Fruit fly (Drosophila melanogaster): Measurements from ENCODE around the gene Cox10.

Gene Cox10

DNA sequence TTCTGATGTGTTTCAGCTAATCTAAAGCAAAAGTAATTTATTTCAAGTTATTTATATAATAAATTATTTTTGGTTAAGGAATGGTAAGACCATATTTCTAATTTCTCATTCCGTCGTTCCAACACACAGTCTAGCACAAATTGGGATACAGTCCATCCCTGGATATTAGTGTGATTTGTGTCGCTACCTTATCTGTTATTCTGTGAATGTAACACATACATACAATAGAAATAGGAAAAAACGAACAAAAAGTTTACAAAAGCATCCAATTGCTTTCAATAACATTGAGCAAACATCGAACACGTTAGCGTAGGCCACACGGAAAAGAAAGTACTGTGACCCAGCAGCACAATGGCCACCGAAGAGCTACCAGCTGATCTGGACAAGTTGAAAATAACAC lies 35.3 kb downstream of the Cox10 start, which contains the start of gene CG5056 (continued):
- no peak for TF ChIP-seq shn (GFP tag; optimal IDR thresholded peaks at IDR 0.05)
- TF ChIP-seq psq (GFP tag; optimal IDR thresholded peaks at IDR 0.05): no peak
- peak; percentile 44 for TF ChIP-seq nom (GFP tag; optimal IDR thresholded peaks at IDR 0.05)
- TF ChIP-seq inv (GFP tag; IDR thresholded peaks at IDR 0.05; ENCODE audit: partially characterized antibody): no peak
- TF ChIP-seq knrl (GFP tag; IDR thresholded peaks at IDR 0.05; ENCODE audit: partially characterized antibody): peak; percentile 39; the same call in 1 of the 3 replicates
- peak; percentile 12 for TF ChIP-seq CG8290 (GFP tag; optimal IDR thresholded peaks at IDR 0.05)
- no peak for TF ChIP-seq CG8290 (tag; optimal IDR thresholded peaks at IDR 0.05)
- TF ChIP-seq MESR4 (GFP tag; optimal IDR thresholded peaks at IDR 0.05): peak; percentile 95
- TF ChIP-seq Med (GFP tag): peak; percentile 78
- peak; percentile 30; the same call in 1 of the 2 replicates for TF ChIP-seq CG14667 (GFP tag; IDR thresholded peaks at IDR 0.05)
- peak; percentile 94 for TF ChIP-seq CG4617 (GFP tag; optimal IDR thresholded peaks at IDR 0.05; ENCODE audit: borderline replicate concordance)
- TF ChIP-seq Lim3 (GFP tag; IDR thresholded peaks at IDR 0.05): no peak
- TF ChIP-seq CG30020 (tag; optimal IDR thresholded peaks at IDR 0.05): peak; percentile 100
- peak; percentile 37 for TF ChIP-seq sug (tag; optimal IDR thresholded peaks at IDR 0.05)
- TF ChIP-seq CG14710 (tag; optimal IDR thresholded peaks at IDR 0.05): peak; percentile 65
- no peak for TF ChIP-seq CG3847 (GFP tag; IDR thresholded peaks at IDR 0.05)
- no peak for TF ChIP-seq dimm (GFP tag; IDR thresholded peaks at IDR 0.05)
- TF ChIP-seq pfk (GFP tag; optimal IDR thresholded peaks at IDR 0.05): peak; percentile 95
- TF ChIP-seq Sry-β (GFP tag; optimal IDR thresholded peaks at IDR 0.05): peak; percentile 50
- no peak for TF ChIP-seq NC2α (GFP tag; optimal IDR thresholded peaks at IDR 0.05)
- peak; percentile 88 for TF ChIP-seq pzg (GFP tag; optimal IDR thresholded peaks at IDR 0.05)
- no peak for TF ChIP-seq fd96Cb (tag; optimal IDR thresholded peaks at IDR 0.05)
- TF ChIP-seq CG8944 (GFP tag; optimal IDR thresholded peaks at IDR 0.05): no peak
- peak; percentile 47 for TF ChIP-seq CG17829 (tag; optimal IDR thresholded peaks at IDR 0.05)
- TF ChIP-seq D (optimal IDR thresholded peaks at IDR 0.05): no peak
- peak; percentile 22 for TF ChIP-seq D (GFP tag; optimal IDR thresholded peaks at IDR 0.05)
- TF ChIP-seq CG16815 (GFP tag; optimal IDR thresholded peaks at IDR 0.05): no peak
- peak; percentile 41 for TF ChIP-seq zen (tag; optimal IDR thresholded peaks at IDR 0.05)
- peak; percentile 26; the same call in 1 of the 2 replicates for TF ChIP-seq Scr (GFP tag; IDR thresholded peaks at IDR 0.05; ENCODE audit: partially characterized antibody)
- TF ChIP-seq stwl (tag; optimal IDR thresholded peaks at IDR 0.05): peak; percentile 59
- peak; percentile 39; the same call in 1 of the 2 replicates for TF ChIP-seq ssp (GFP tag; IDR thresholded peaks at IDR 0.05)
- TF ChIP-seq NfI (GFP tag; optimal IDR thresholded peaks at IDR 0.05): peak; percentile 28
- TF ChIP-seq Lpt (GFP tag; optimal IDR thresholded peaks at IDR 0.05): no peak
- no peak for TF ChIP-seq BtbVII (GFP tag; optimal IDR thresholded peaks at IDR 0.05)
- TF ChIP-seq Hsf (GFP tag; optimal IDR thresholded peaks at IDR 0.05): peak; percentile 2
- TF ChIP-seq lmd (GFP tag; IDR thresholded peaks at IDR 0.05): peak; percentile 16; the same call in 1 of the 2 replicates
- TF ChIP-seq CG11723 (GFP tag; optimal IDR thresholded peaks at IDR 0.05): peak; percentile 87
- TF ChIP-seq Pdp1 (GFP tag; optimal IDR thresholded peaks at IDR 0.05): peak in 1 of 2 experiments; percentile 88
- TF ChIP-seq Abd-B (GFP tag; optimal IDR thresholded peaks at IDR 0.05): peak; percentile 36
- TF ChIP-seq crp (GFP tag; optimal IDR thresholded peaks at IDR 0.05): peak in 1 of 2 experiments; percentile 66
- peak; percentile 23; the same call in 1 of the 3 replicates for TF ChIP-seq ci (GFP tag; IDR thresholded peaks at IDR 0.05)
- TF ChIP-seq Ets97D (GFP tag; optimal IDR thresholded peaks at IDR 0.05): peak; percentile 40
- peak; percentile 36; the same call in 1 of the 2 replicates for TF ChIP-seq CG9932 (GFP tag; IDR thresholded peaks at IDR 0.05)
- TF ChIP-seq CG10147 (GFP tag; optimal IDR thresholded peaks at IDR 0.05): peak; percentile 48
- peak; percentile 78 for TF ChIP-seq YL-1 (GFP tag; optimal IDR thresholded peaks at IDR 0.05)
- TF ChIP-seq MBD-R2 (GFP tag; IDR thresholded peaks at IDR 0.05): peak; percentile 85
- TF ChIP-seq amos (GFP tag; IDR thresholded peaks at IDR 0.05; ENCODE audit: partially characterized antibody): peak; percentile 10; the same call in 1 of the 2 replicates
- no peak for TF ChIP-seq CG1832 (GFP tag; optimal IDR thresholded peaks at IDR 0.05)
- no peak for TF ChIP-seq CG10321 (GFP tag; IDR thresholded peaks at IDR 0.05)
- TF ChIP-seq CG17802 (tag; optimal IDR thresholded peaks at IDR 0.05): peak; percentile 83

Data from whole organism, embryonic.